Fruit fly (Drosophila melanogaster) Kc167 (cell line): Measurements from ENCODE around the gene CG17207.

Experiments
- Sin3A ChIP-seq: fragments of >200 bp; optimal IDR thresholded peaks from 2 replicates; lab custom pipeline; 2018; ENCODE audit warnings: missing external identifiers
- psq ChIP-seq: fragments of >200 bp; optimal IDR thresholded peaks from 2 replicates; lab custom pipeline; 2017; ENCODE audit warnings: missing external identifiers

DNA sequence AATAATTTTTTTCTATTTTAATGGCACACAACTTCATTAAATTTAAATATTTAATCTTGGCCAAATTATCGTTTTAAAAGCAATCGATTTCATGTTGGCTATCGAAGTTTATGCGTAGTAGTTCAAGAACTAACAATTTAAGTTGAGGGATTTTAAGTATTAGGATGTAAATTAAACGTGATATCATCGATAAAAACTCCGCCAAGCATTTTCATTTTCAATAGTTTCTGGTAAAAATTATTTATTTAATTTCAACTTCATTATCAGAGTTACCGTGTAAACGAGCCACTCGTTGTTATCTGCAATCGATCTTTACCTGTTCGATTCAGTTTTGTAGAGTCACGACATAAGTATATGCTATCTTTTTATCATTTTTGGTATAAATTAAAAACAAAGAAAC lies 36.0 kb downstream of the CG17207 start:
- TF ChIP-seq psq (lab: Kevin White, UChicago): no peak
- TF ChIP-seq Sin3A (lab: Kevin White, UChicago): no peak
